Worm (Caenorhabditis elegans) whole organism, L1 larva: ENCODE measurements around the gene F10A3.11.
A peak's percentile ranks its signal among the peaks of the same experiment; 100 is the strongest.

Source experiments
- C34B4.2 ChIP-seq: sonication (generic microtip); optimal IDR thresholded peaks from 2 replicates; lab custom pipeline; 2017; ENCODE audit warnings: mild to moderate bottlenecking, missing genetic modification characterization, missing compliant biosample characterization
- F16B12.6 ChIP-seq: fragments of 150-350 bp; optimal IDR thresholded peaks from 2 replicates; lab custom pipeline; 2014; ENCODE audit warnings: missing biosample characterization, missing genetic modification characterization
- alr-1 ChIP-seq: fragments of 200-800 bp; sonication (Bioruptor generic); optimal IDR thresholded peaks from 2 replicates; lab custom pipeline; 2018; ENCODE audit warnings: borderline replicate concordance, mild to moderate bottlenecking, missing genetic modification characterization, missing compliant biosample characterization
- aly-2 ChIP-seq: fragments of 150-350 bp; optimal IDR thresholded peaks from 2 replicates; lab custom pipeline; 2014; ENCODE audit warnings: missing biosample characterization, missing genetic modification characterization
- ama-1 ChIP-seq: fragments of 150-350 bp; optimal IDR thresholded peaks from 2 replicates; lab custom pipeline; 2014
- ceh-82 ChIP-seq, 3 experiments: fragments of 150-350 bp in 1 of 3; sonication (generic microtip) in 2 of 3; optimal IDR thresholded peaks; 2 replicates each; lab custom pipeline; 2014 to 2017; ENCODE audit warnings: missing biosample characterization in 3 of 3, missing genetic modification characterization in 3 of 3
- ceh-88 ChIP-seq: fragments of 200-800 bp; sonication (Bioruptor generic); IDR thresholded peaks from 2 replicates; pipeline ENCODE4 v1.3.6; 2022; ENCODE audit warnings: missing genetic modification characterization, missing compliant biosample characterization
- ceh-90 ChIP-seq: sonication (generic microtip); optimal IDR thresholded peaks from 2 replicates; lab custom pipeline; 2016; ENCODE audit warnings: missing genetic modification characterization, missing compliant biosample characterization
- ces-1 ChIP-seq: fragments of 150-350 bp; optimal IDR thresholded peaks from 2 replicates; lab custom pipeline; 2014; ENCODE audit warnings: missing biosample characterization, missing genetic modification reagents, missing genetic modification characterization
- dpl-1 ChIP-seq, 3 experiments: fragments of 150-350 bp in 2 of 3; sonication (generic microtip) in 1 of 3; optimal IDR thresholded peaks; 2 replicates each; lab custom pipeline; 2014 to 2017; ENCODE audit warnings: missing biosample characterization in 3 of 3, missing genetic modification characterization in 3 of 3, missing genetic modification reagents in 3 of 3
- egl-13 ChIP-seq: sonication (generic microtip); optimal IDR thresholded peaks from 2 replicates; lab custom pipeline; 2016; ENCODE audit warnings: missing genotype, missing genetic modification reagents, missing genetic modification characterization, missing compliant biosample characterization
- elt-2 ChIP-seq: sonication (generic microtip); optimal IDR thresholded peaks from 2 replicates; lab custom pipeline; 2016; ENCODE audit warnings: missing genetic modification characterization, mild to moderate bottlenecking, inconsistent platforms, missing compliant biosample characterization, missing genetic modification reagents
- ets-5 ChIP-seq: fragments of 200-800 bp; sonication (Bioruptor generic); IDR thresholded peaks from 2 replicates; pipeline ENCODE4 v1.3.6; 2022; ENCODE audit warnings: missing genetic modification characterization, missing compliant biosample characterization
- fkh-4 ChIP-seq: sonication (generic microtip); optimal IDR thresholded peaks from 2 replicates; lab custom pipeline; 2016; ENCODE audit warnings: missing compliant biosample characterization, missing genetic modification characterization, borderline replicate concordance
- fkh-8 ChIP-seq: sonication (generic microtip); optimal IDR thresholded peaks from 2 replicates; lab custom pipeline; 2016; ENCODE audit warnings: mild to moderate bottlenecking, missing genetic modification characterization, missing compliant biosample characterization
- fos-1 ChIP-seq: fragments of 150-350 bp; optimal IDR thresholded peaks from 2 replicates; lab custom pipeline; 2014; ENCODE audit warnings: missing biosample characterization, missing genetic modification characterization
- grh-1 ChIP-seq: fragments of 200-800 bp; sonication (Bioruptor generic); IDR thresholded peaks from 2 replicates; pipeline ENCODE4 v1.3.6; 2022; ENCODE audit warnings: missing genetic modification reagents, missing genetic modification characterization, missing compliant biosample characterization
- hlh-4 ChIP-seq: sonication (generic microtip); optimal IDR thresholded peaks from 2 replicates; lab custom pipeline; 2016; ENCODE audit warnings: mild to moderate bottlenecking, missing genetic modification characterization, missing compliant biosample characterization
- lin-14 ChIP-seq: fragments of 200-800 bp; sonication (Bioruptor generic); optimal IDR thresholded peaks from 2 replicates; lab custom pipeline; 2018; ENCODE audit warnings: mild to moderate bottlenecking, missing genetic modification characterization, moderate library complexity, missing compliant biosample characterization
- lin-15B ChIP-seq: fragments of 150-350 bp; sonication (generic microtip); optimal IDR thresholded peaks from 3 replicates; lab custom pipeline; 2014; ENCODE audit warnings: missing biosample characterization, missing genetic modification characterization
- lsy-2 ChIP-seq, 2 experiments: fragments of 150-350 bp; optimal IDR thresholded peaks; 2 replicates each; lab custom pipeline; 2014; ENCODE audit warnings: missing biosample characterization in 2 of 2, missing genetic modification characterization in 2 of 2
- mab-9 ChIP-seq: fragments of 200-800 bp; sonication (Bioruptor generic); IDR thresholded peaks from 2 replicates; pipeline ENCODE4 v1.3.6; 2022; ENCODE audit warnings: missing genetic modification reagents, missing genetic modification characterization, missing compliant biosample characterization
- nhr-12 ChIP-seq: sonication (generic microtip); optimal IDR thresholded peaks from 2 replicates; lab custom pipeline; 2017; ENCODE audit warnings: missing biosample characterization, missing genetic modification characterization
- nhr-237 ChIP-seq: fragments of 150-350 bp; optimal IDR thresholded peaks from 2 replicates; lab custom pipeline; 2014; ENCODE audit warnings: missing biosample characterization, missing genetic modification characterization
- nhr-71 ChIP-seq: sonication (generic microtip); optimal IDR thresholded peaks from 2 replicates; lab custom pipeline; 2016; ENCODE audit warnings: mild to moderate bottlenecking, missing genetic modification characterization, moderate library complexity, missing compliant biosample characterization
- nhr-85 ChIP-seq: sonication (generic microtip); peaks from one replicate; lab custom pipeline; 2016; ENCODE audit warnings: missing genetic modification characterization, inconsistent platforms, missing compliant biosample characterization
- nhr-90 ChIP-seq: sonication (generic microtip); optimal IDR thresholded peaks from 2 replicates; lab custom pipeline; 2016; ENCODE audit warnings: mild to moderate bottlenecking, missing genetic modification characterization, missing compliant biosample characterization; ENCODE audit not compliant: poor library complexity
- pag-3 ChIP-seq: sonication (generic microtip); optimal IDR thresholded peaks from 2 replicates; lab custom pipeline; 2017; ENCODE audit warnings: missing genetic modification characterization, mild to moderate bottlenecking, missing compliant biosample characterization, antibody characterized with exemption, borderline replicate concordance; ENCODE audit not compliant: insufficient read depth
- pqm-1 ChIP-seq: sonication (generic microtip); optimal IDR thresholded peaks from 3 replicates; lab custom pipeline; 2017; ENCODE audit warnings: missing biosample characterization, missing genetic modification characterization
- rnt-1 ChIP-seq: sonication (generic microtip); optimal IDR thresholded peaks from 2 replicates; lab custom pipeline; 2016; ENCODE audit warnings: mild to moderate bottlenecking, missing genetic modification characterization, moderate library complexity, missing compliant biosample characterization
- sup-37 ChIP-seq: fragments of 200-800 bp; sonication (Bioruptor generic); optimal IDR thresholded peaks from 2 replicates; lab custom pipeline; 2018; ENCODE audit warnings: mild to moderate bottlenecking, missing genetic modification characterization, missing compliant biosample characterization
- swsn-7 ChIP-seq: sonication (generic microtip); optimal IDR thresholded peaks from 2 replicates; lab custom pipeline; 2016; ENCODE audit warnings: missing genetic modification characterization, missing compliant biosample characterization
- tbx-2 ChIP-seq: sonication (generic microtip); optimal IDR thresholded peaks from 2 replicates; lab custom pipeline; 2016; ENCODE audit warnings: missing genetic modification characterization, missing compliant biosample characterization
- unc-130 ChIP-seq: fragments of 150-350 bp; optimal IDR thresholded peaks from 2 replicates; lab custom pipeline; 2017; ENCODE audit warnings: missing biosample characterization, missing genetic modification characterization, inconsistent platforms
- unc-30 ChIP-seq: sonication (generic microtip); optimal IDR thresholded peaks from 2 replicates; lab custom pipeline; 2017; ENCODE audit warnings: missing biosample characterization, missing genetic modification characterization
- unc-86 ChIP-seq: sonication (generic microtip); optimal IDR thresholded peaks from 2 replicates; lab custom pipeline; 2016; ENCODE audit warnings: missing genetic modification characterization, missing compliant biosample characterization
- vab-15 ChIP-seq: sonication (generic microtip); optimal IDR thresholded peaks from 2 replicates; lab custom pipeline; 2017; ENCODE audit warnings: missing genotype, mild to moderate bottlenecking, missing genetic modification characterization, missing compliant biosample characterization
- zag-1 ChIP-seq: fragments of 150-350 bp; optimal IDR thresholded peaks from 2 replicates; lab custom pipeline; 2014; ENCODE audit warnings: missing biosample characterization, missing genetic modification characterization

The F10A3.11 gene

DNA sequence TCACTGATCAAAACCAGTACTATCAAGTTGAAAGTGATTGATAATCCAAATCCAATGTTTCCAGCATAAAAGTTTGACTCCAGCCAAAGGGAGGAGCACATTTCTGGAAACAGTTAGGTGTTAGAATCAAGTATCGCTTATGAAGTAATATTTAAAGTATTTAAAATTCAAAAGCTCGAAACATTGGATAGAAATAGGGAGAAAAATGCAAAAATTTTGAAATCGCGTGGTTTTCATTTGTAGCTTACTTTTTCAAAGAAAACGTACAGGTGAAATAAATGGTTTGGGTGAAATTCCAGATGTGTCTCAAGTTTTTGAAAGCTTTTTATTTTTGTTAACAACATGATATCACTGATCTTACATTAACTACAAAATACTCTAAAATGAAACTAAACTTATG, 6.5 kb downstream of the F10A3.11 start, which contains the start of gene str-111:
Gene str-111, minus strand, starts transcription at position 101 of the 400 bp plus-strand sequence.
- TF ChIP-seq zag-1 (tag; lab: Kevin White, UChicago) (no peak), hlh-4 (peak; percentile 65)

DNA sequence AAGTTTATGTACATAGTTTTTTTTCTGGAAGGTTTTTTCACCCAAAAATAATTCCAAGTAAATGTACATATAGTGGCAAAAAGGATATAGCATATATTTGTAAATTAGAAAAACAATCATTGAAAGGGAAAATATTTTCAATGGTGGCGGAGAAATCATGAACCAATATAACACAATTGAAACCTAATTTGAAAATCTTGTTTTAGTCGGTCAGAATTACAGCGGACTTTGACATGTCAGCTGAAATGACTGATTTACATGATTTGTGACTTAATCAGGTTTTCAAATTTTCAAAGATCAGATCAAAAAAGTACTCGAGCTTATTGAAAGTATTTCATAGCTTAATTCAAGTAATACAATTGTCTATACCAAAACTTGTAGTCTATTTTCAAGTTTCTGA, 9.2 kb downstream of the F10A3.11 start, which contains the start of gene K05D4.9:
Gene K05D4.9, minus strand, starts transcription at position 101 of the 400 bp plus-strand sequence.
- TF ChIP-seq lin-14 (no peak), fkh-8 (tag; lab: Kevin White, UChicago) (peak; percentile 18), vab-15 (no peak), aly-2 (no peak)
- TF ChIP-seq, all 84 proteins: peak for 1

DNA sequence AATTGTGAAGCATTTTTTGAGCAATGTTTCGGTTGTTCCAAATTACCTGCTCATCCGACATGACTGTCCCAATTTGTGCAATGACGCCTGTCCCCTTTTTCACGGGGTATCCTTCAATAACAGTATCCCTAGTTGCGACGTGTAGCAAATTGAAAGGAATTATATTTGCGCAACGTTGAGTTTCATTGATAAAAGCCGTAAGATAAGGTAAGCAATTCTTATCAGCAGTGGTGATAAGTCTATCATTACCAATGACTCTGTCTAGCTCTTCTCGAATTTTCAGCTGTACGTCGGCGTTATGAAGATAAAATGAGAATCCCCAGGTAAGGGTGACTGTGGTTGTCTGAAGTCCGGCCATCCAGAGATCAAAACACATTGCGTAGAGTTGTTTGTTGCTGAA, 11.6 kb downstream of the F10A3.11 start:
- peak; percentile 14 for TF ChIP-seq nhr-85
- peak; percentile 16 for TF ChIP-seq pqm-1 (tag; lab: Kevin White, UChicago)
- peak; percentile 57 for TF ChIP-seq elt-2
- no peak for TF ChIP-seq pag-3 (tag; lab: Kevin White, UChicago)
- no peak for TF ChIP-seq rnt-1 (tag; lab: Kevin White, UChicago)
- TF ChIP-seq nhr-71 (tag; lab: Kevin White, UChicago) = no peak
- TF ChIP-seq fkh-8 (tag; lab: Kevin White, UChicago) = no peak
- TF ChIP-seq, all 84 proteins: peak for 3

DNA sequence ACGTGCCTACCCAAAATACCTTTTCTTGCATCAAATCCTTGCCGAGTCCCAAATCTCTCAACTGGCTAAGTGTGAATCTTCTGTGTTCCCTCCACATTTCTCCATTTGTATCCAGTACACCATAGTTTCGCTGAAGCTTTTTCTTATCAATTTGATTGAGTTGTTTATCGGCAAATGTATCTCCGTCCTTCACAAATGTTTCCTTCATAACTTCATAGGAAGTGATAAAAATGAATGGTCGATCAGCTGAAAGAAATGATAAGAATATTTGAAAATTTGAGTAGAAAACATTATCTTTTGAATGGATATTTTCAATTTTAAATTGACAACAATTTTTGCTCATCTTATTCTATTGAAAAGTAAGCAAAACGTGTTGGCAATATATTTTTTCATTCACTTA, 12.7 kb downstream of the F10A3.11 start:
- TF ChIP-seq ceh-88 (GFP tag; lab: Robert Waterston, UW) = no peak
- TF ChIP-seq elt-2 = peak; percentile 79
- peak; percentile 74 for TF ChIP-seq pqm-1 (tag; lab: Kevin White, UChicago)

DNA sequence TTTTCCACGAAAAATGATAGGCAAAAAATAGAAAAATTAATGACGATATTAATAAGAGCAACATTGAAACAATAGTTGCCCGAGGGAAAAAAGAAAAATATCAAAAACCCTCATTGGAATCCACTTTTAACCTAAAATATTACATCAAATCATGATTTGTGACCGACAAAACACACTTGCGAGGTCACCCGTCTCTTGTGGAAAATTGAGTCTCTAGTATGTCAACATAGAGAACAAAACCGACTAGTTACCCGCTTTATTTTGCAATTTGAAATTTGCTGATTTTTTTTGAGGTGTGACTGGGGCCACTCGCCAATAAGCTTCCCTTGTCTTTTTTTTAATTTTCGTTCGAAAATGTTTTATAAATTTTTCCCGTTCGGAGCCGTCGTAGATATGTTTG, 13.3 kb downstream of the F10A3.11 start, which contains the start of gene cyp-33D1:
Gene cyp-33D1, minus strand, starts transcription at position 101 of the 400 bp plus-strand sequence.
- TF ChIP-seq C34B4.2 (tag; lab: Kevin White, UChicago) (no peak), pqm-1 (tag; lab: Kevin White, UChicago) (no peak), lsy-2 (tag; optimal IDR thresholded peaks at IDR 0.05; lab: Kevin White, UChicago) (no peak), nhr-12 (tag; lab: Kevin White, UChicago) (no peak), nhr-237 (tag; lab: Kevin White, UChicago) (no peak), unc-30 (tag; lab: Kevin White, UChicago) (no peak), ceh-82 (tag; optimal IDR thresholded peaks at IDR 0.05; lab: Kevin White, UChicago) (no peak), grh-1 (GFP tag; lab: Robert Waterston, UW) (no peak), elt-2 (no peak), unc-130 (tag; lab: Kevin White, UChicago) (no peak), swsn-7 (tag; lab: Kevin White, UChicago) (no peak), zag-1 (tag; lab: Kevin White, UChicago) (no peak), dpl-1 (GFP tag; optimal IDR thresholded peaks at IDR 0.05; lab: Kevin White, UChicago) (no peak), sup-37 (GFP tag; lab: Kevin White, UChicago) (no peak)

DNA sequence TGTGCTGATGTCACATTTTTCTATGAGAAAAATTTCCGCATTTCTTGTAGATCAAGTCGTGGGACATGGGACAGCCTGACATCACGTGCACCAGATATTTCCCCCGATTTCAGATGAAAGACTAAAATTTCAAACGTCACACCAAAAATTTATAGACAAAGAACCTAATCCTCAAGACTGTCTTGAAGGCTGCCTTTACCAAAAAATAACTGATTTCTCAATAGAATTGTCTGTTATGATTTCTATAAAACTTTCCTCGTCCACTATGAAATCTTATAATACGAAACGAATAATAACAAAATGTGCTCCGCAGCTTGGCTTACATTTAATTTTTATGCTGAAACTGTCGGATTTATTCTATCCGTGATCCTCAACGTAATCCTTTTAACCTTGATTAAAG, 17.9 kb downstream of the F10A3.11 start, which contains the start of gene str-106:
Gene str-106, plus strand, starts transcription at position 301 of the 400 bp plus-strand sequence.
- TF ChIP-seq F16B12.6 (tag; lab: Kevin White, UChicago) = no peak
- TF ChIP-seq ces-1 (GFP tag; lab: Kevin White, UChicago) = no peak
- no peak for TF ChIP-seq unc-30 (tag; lab: Kevin White, UChicago)
- no peak for TF ChIP-seq ets-5 (GFP tag; lab: Robert Waterston, UW)
- no peak for TF ChIP-seq tbx-2 (tag; lab: Kevin White, UChicago)
- TF ChIP-seq alr-1 (tag; lab: Kevin White, UChicago) = no peak
- no peak for TF ChIP-seq ceh-88 (GFP tag; lab: Robert Waterston, UW)
- no peak for TF ChIP-seq ceh-90 (tag; lab: Kevin White, UChicago)
- no peak for TF ChIP-seq lin-15B (tag; lab: Kevin White, UChicago)
- TF ChIP-seq unc-86 = no peak
- TF ChIP-seq nhr-71 (tag; lab: Kevin White, UChicago) = no peak
- TF ChIP-seq rnt-1 (tag; lab: Kevin White, UChicago) = no peak
- no peak for TF ChIP-seq egl-13
- no peak for TF ChIP-seq ama-1 (lab: Kevin White, UChicago)
- no peak for TF ChIP-seq swsn-7 (tag; lab: Kevin White, UChicago)
- no peak for TF ChIP-seq nhr-90 (tag; lab: Kevin White, UChicago)
- no peak for TF ChIP-seq fkh-4 (tag; lab: Kevin White, UChicago)
- no peak for TF ChIP-seq mab-9
- no peak for TF ChIP-seq fos-1 (tag; lab: Kevin White, UChicago)
